Worm (Caenorhabditis elegans) whole organism, L4 larva: Measurements from ENCODE around the gene K01D12.1.

ENCODE experiments used
- ZK337.2 ChIP-seq: fragments of 200-800 bp; sonication (Bioruptor generic); IDR thresholded peaks from 2 replicates; pipeline ENCODE4 v1.3.6; 2022; ENCODE audit warnings: missing genetic modification reagents, missing genetic modification characterization, missing compliant biosample characterization
- ama-1 ChIP-seq: fragments of 150-350 bp; optimal IDR thresholded peaks from 2 replicates; lab custom pipeline; 2014; ENCODE audit warnings: inconsistent platforms, mixed read lengths
- egl-27 ChIP-seq: sonication (generic microtip); optimal IDR thresholded peaks from 3 replicates; lab custom pipeline; 2017; ENCODE audit warnings: missing biosample characterization, missing genetic modification reagents, missing genetic modification characterization
- mep-1 ChIP-seq: fragments of 150-350 bp; sonication (generic microtip); optimal IDR thresholded peaks from 3 replicates; lab custom pipeline; 2014; ENCODE audit warnings: missing biosample characterization, missing genetic modification characterization
- nhr-76 ChIP-seq: fragments of 150-350 bp; optimal IDR thresholded peaks from 2 replicates; lab custom pipeline; 2014; ENCODE audit warnings: missing biosample characterization, missing genetic modification characterization
- skn-1 ChIP-seq: fragments of 150-350 bp; optimal IDR thresholded peaks from 2 replicates; lab custom pipeline; 2014; ENCODE audit warnings: missing biosample characterization, missing genetic modification characterization
- ztf-11 ChIP-seq: fragments of 150-350 bp; optimal IDR thresholded peaks from 2 replicates; lab custom pipeline; 2014; ENCODE audit warnings: missing biosample characterization, missing genetic modification characterization

DNA sequence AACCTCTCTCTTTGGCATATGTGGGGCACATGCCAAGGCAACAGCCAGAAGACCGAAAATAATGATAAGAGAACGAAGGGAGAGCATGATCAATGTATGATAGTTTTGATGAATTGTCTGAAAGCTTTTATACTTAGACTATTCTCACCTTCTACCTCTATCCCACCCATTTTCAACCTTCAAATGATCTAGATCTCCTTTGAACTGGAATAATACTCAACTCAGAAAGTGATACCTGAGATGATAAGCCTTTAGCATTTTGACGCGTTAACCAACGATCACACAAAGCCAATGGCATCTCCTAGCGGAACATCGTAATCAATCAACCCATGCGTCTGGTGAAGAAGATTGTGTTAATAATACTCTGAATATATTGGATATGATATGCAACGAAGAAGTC lies 27.2 kb downstream of the K01D12.1 start, which contains the start of gene K01D12.9:
- no peak for TF ChIP-seq skn-1 (tag; lab: Kevin White, UChicago)
- no peak for TF ChIP-seq mep-1 (tag; lab: Kevin White, UChicago)
- no peak for TF ChIP-seq nhr-76 (tag; lab: Kevin White, UChicago)
- TF ChIP-seq ama-1 (lab: Kevin White, UChicago) = no peak
- TF ChIP-seq egl-27 = no peak
- no peak for TF ChIP-seq ZK337.2 (GFP tag; lab: Robert Waterston, UW)
- TF ChIP-seq ztf-11 (tag; lab: Kevin White, UChicago) = no peak
